Worm (Caenorhabditis elegans) whole organism, L3 larva: ENCODE results near the gene C33C12.1.

Experiments used
- ceh-82 ChIP-seq: fragments of 150-350 bp; optimal IDR thresholded peaks from 2 replicates; lab custom pipeline; 2014; ENCODE audit warnings: missing biosample characterization, missing genetic modification characterization
- elt-3 ChIP-seq, 3 experiments: fragments of 150-350 bp in 1 of 3; sonication (generic microtip) in 2 of 3; optimal IDR thresholded peaks; 2 replicates in 2 of 3; 4 replicates in 1 of 3; lab custom pipeline; 2014 to 2017; ENCODE audit warnings: missing biosample characterization in 3 of 3, missing genetic modification characterization in 3 of 3
- jun-1 ChIP-seq: fragments of 150-350 bp; optimal IDR thresholded peaks from 2 replicates; lab custom pipeline; 2014; ENCODE audit warnings: missing biosample characterization, missing genetic modification reagents, missing genetic modification characterization
- lin-15B ChIP-seq: fragments of 150-350 bp; optimal IDR thresholded peaks from 2 replicates; lab custom pipeline; 2014; ENCODE audit warnings: missing biosample characterization, missing genetic modification characterization
- lin-39 ChIP-seq: fragments of 150-350 bp; optimal IDR thresholded peaks from 2 replicates; lab custom pipeline; 2018; ENCODE audit warnings: missing biosample characterization, missing genetic modification reagents, missing genetic modification characterization
- nhr-25 ChIP-seq: sonication (generic microtip); optimal IDR thresholded peaks from 2 replicates; lab custom pipeline; 2017; ENCODE audit warnings: missing biosample characterization, missing genetic modification characterization
- nhr-28 ChIP-seq: fragments of 150-350 bp; optimal IDR thresholded peaks from 2 replicates; lab custom pipeline; 2014; ENCODE audit warnings: missing biosample characterization, missing genetic modification characterization
- nhr-76 ChIP-seq: fragments of 150-350 bp; sonication (generic microtip); optimal IDR thresholded peaks from 5 replicates; lab custom pipeline; 2014; ENCODE audit warnings: missing biosample characterization, missing genetic modification characterization
- ztf-11 ChIP-seq: fragments of 150-350 bp; optimal IDR thresholded peaks from 2 replicates; lab custom pipeline; 2014; ENCODE audit warnings: missing biosample characterization, missing genetic modification characterization

ce11 chrII:2223467-2223866 is 25.4 kb downstream of the C33C12.1 start, which contains the start of gene cbs-2:
- no peak for TF ChIP-seq elt-3 (tag; optimal IDR thresholded peaks at IDR 0.05; lab: Kevin White, UChicago)
- no peak for TF ChIP-seq jun-1
- no peak for TF ChIP-seq lin-15B
- TF ChIP-seq ceh-82, result no peak
- no peak for TF ChIP-seq lin-39 (tag; lab: Kevin White, UChicago)
- TF ChIP-seq nhr-28 (tag; lab: Kevin White, UChicago), result no peak
- no peak for TF ChIP-seq nhr-25
- TF ChIP-seq ztf-11, result no peak
- no peak for TF ChIP-seq nhr-76
